Fruit fly (Drosophila melanogaster): ENCODE measurements around the gene Eig71Eb.

DNA sequence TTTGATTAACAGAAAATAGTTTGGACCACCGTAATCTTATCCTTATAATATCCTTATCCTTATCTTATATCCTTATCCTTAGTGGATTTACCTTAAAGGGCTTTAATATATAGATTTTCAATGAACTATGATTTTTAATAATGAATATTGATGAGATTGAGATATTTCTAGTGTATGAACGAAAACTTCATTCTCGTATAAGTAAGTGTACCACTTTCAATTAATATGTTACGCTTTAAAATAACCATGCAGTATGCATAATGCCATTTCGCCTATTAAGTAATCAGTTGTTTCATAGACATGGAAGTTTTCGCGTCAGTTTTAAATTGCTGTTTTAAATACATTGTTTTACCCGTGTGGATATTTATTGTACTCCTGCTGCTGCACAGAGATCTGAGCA lies 29.7 kb downstream of the Eig71Eb start, which contains the start of gene CG7304:
- TF ChIP-seq CG3032 (tag; optimal IDR thresholded peaks at IDR 0.05) (no peak), Hr4 (GFP tag; optimal IDR thresholded peaks at IDR 0.05) (no peak), CG32006 (GFP tag; optimal IDR thresholded peaks at IDR 0.05) (no peak), salr (GFP tag; optimal IDR thresholded peaks at IDR 0.05) (no peak), eg (GFP tag; IDR thresholded peaks at IDR 0.05) (no peak), CG7368 (GFP tag; optimal IDR thresholded peaks at IDR 0.05) (no peak), topi (GFP tag; optimal IDR thresholded peaks at IDR 0.05) (no peak), CG15336 (GFP tag; IDR thresholded peaks at IDR 0.05) (no peak), CG11294 (GFP tag; IDR thresholded peaks at IDR 0.05) (no peak), Sox15 (GFP tag; optimal IDR thresholded peaks at IDR 0.05) (no peak), fd85E (GFP tag; optimal IDR thresholded peaks at IDR 0.05) (no peak), net (GFP tag; optimal IDR thresholded peaks at IDR 0.05) (no peak), fd59A (GFP tag; optimal IDR thresholded peaks at IDR 0.05) (no peak), svp (GFP tag) (no peak)
